Worm (Caenorhabditis elegans) whole organism, L3 larva: ENCODE data around the gene K11D12.14.
A peak's percentile ranks its signal among the peaks of the same experiment; 100 is the strongest.

Experiments
- ZK546.5 ChIP-seq: sonication (generic microtip); optimal IDR thresholded peaks from 2 replicates; lab custom pipeline; 2017; ENCODE audit warnings: missing biosample characterization, missing genetic modification characterization
- ama-1 ChIP-seq: fragments of 150-350 bp; optimal IDR thresholded peaks from 2 replicates; lab custom pipeline; 2018
- ceh-9 ChIP-seq: sonication (generic microtip); optimal IDR thresholded peaks from 2 replicates; lab custom pipeline; 2018; ENCODE audit warnings: missing biosample characterization, missing genetic modification characterization
- elt-2 ChIP-seq: sonication (generic microtip); optimal IDR thresholded peaks from 2 replicates; lab custom pipeline; 2016; ENCODE audit warnings: missing genetic modification reagents, mild to moderate bottlenecking, missing genetic modification characterization, missing compliant biosample characterization
- eor-1 ChIP-seq, 2 experiments: fragments of 150-350 bp; optimal IDR thresholded peaks; 2 replicates each; lab custom pipeline; 2014 to 2018; ENCODE audit warnings: missing biosample characterization in 2 of 2, missing genetic modification characterization in 2 of 2
- nhr-23 ChIP-seq: fragments of 150-350 bp; optimal IDR thresholded peaks from 2 replicates; lab custom pipeline; 2014; ENCODE audit warnings: missing biosample characterization, missing genetic modification reagents, missing genetic modification characterization
- nhr-28 ChIP-seq: fragments of 150-350 bp; optimal IDR thresholded peaks from 2 replicates; lab custom pipeline; 2014; ENCODE audit warnings: missing biosample characterization, missing genetic modification characterization
- nhr-77 ChIP-seq: fragments of 150-350 bp; optimal IDR thresholded peaks from 2 replicates; lab custom pipeline; 2014; ENCODE audit warnings: missing biosample characterization, missing genetic modification characterization
- tbx-2 ChIP-seq: sonication (generic microtip); optimal IDR thresholded peaks from 2 replicates; lab custom pipeline; 2016; ENCODE audit warnings: mild to moderate bottlenecking, missing genetic modification characterization, missing compliant biosample characterization
- zag-1 ChIP-seq: fragments of 150-350 bp; optimal IDR thresholded peaks from 2 replicates; lab custom pipeline; 2014; ENCODE audit warnings: missing biosample characterization, missing genetic modification characterization
- ztf-11 ChIP-seq: fragments of 150-350 bp; optimal IDR thresholded peaks from 2 replicates; lab custom pipeline; 2014; ENCODE audit warnings: missing biosample characterization, missing genetic modification characterization

DNA sequence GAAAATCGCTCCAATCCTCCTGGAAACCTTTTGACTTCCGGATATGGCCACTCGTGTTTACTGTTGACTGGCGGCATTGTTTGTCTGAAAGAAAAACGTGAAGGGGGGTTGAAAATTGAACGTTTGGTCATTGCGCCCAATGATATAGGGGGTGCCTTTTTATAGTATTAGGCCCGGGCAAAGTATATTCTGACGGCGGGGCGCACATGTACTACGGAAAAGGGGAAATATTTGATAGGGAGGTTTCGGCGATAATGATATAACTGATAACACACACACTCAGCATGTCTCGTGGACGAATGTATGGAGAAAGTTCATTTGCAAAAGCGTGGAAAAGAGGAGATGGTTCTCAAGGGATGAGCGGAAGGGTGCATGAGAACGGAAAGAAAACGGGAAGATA, 21.8 kb upstream of the K11D12.14 start, which contains the start of gene cpt-4:
- TF ChIP-seq ama-1 (no peak), nhr-23 (tag; lab: Kevin White, UChicago) (no peak), ztf-11 (tag; lab: Kevin White, UChicago) (no peak), ceh-9 (tag; lab: Kevin White, UChicago) (no peak), nhr-28 (tag; lab: Kevin White, UChicago) (no peak), elt-2 (tag; lab: Kevin White, UChicago) (peak; percentile 95), ZK546.5 (tag; lab: Kevin White, UChicago) (no peak), tbx-2 (tag; lab: Kevin White, UChicago) (no peak), zag-1 (tag; lab: Kevin White, UChicago) (no peak), nhr-77 (tag; lab: Kevin White, UChicago) (no peak), eor-1 (tag; optimal IDR thresholded peaks at IDR 0.05; lab: Kevin White, UChicago) (no peak)
